Fruit fly (Drosophila melanogaster): ENCODE data around the gene CG4230.

CG4230 gene

dm6 chr2L:5145247-5146197 lies 49.5 kb downstream of the CG4230 start (continued):
- TF ChIP-seq CG31627 (GFP tag; optimal IDR thresholded peaks at IDR 0.05) = peak; percentile 65
- TF ChIP-seq OdsH (GFP tag; optimal IDR thresholded peaks at IDR 0.05) = peak; percentile 93
- TF ChIP-seq Sox15 (GFP tag; optimal IDR thresholded peaks at IDR 0.05) = peak; percentile 76
- peak; percentile 83 for TF ChIP-seq Blimp-1 (GFP tag; optimal IDR thresholded peaks at IDR 0.05)
- peak; percentile 94 for TF ChIP-seq Gug (GFP tag; IDR thresholded peaks at IDR 0.05)
- TF ChIP-seq Hr38 (GFP tag; optimal IDR thresholded peaks at IDR 0.05) = no peak
- TF ChIP-seq Hr4 (GFP tag; optimal IDR thresholded peaks at IDR 0.05) = peak; percentile 77
- peak; percentile 91 for TF ChIP-seq CG10669 (GFP tag; optimal IDR thresholded peaks at IDR 0.05)
- TF ChIP-seq Smox (GFP tag; optimal IDR thresholded peaks at IDR 0.05) = peak; percentile 81
- peak; percentile 97 for TF ChIP-seq Eip78C (GFP tag)
- TF ChIP-seq salr (GFP tag; optimal IDR thresholded peaks at IDR 0.05) = peak; percentile 62 to 93
- TF ChIP-seq dsx (GFP tag; optimal IDR thresholded peaks at IDR 0.05; ENCODE audit: poor library complexity, severe bottlenecking) = peak; percentile 99
- peak; percentile 96 for TF ChIP-seq CG10631 (GFP tag; optimal IDR thresholded peaks at IDR 0.05)
- peak; percentile 92 for TF ChIP-seq svp (GFP tag)
- TF ChIP-seq CG15336 (GFP tag; IDR thresholded peaks at IDR 0.05) = peak; percentile 98
- peak; percentile 92 for TF ChIP-seq spab (GFP tag; optimal IDR thresholded peaks at IDR 0.05)
- peak; percentile 87 to 93 for TF ChIP-seq ss (GFP tag; optimal IDR thresholded peaks at IDR 0.05)
- peak; percentile 89 for TF ChIP-seq Met (GFP tag; optimal IDR thresholded peaks at IDR 0.05)
- peak; percentile 95 for TF ChIP-seq CG6163 (GFP tag; IDR thresholded peaks at IDR 0.05)
- TF ChIP-seq lz (GFP tag; optimal IDR thresholded peaks at IDR 0.05) = peak; percentile 82
- TF ChIP-seq Ets96B (tag; optimal IDR thresholded peaks at IDR 0.05) = peak; percentile 96
- TF ChIP-seq Eip93F (GFP tag; optimal IDR thresholded peaks at IDR 0.05) = peak; percentile 65
- peak; percentile 83 for TF ChIP-seq CG7368 (GFP tag; optimal IDR thresholded peaks at IDR 0.05)
- peak; percentile 79 for TF ChIP-seq vri (GFP tag; optimal IDR thresholded peaks at IDR 0.05)
- peak; percentile 87 for TF ChIP-seq CG9139 (GFP tag; optimal IDR thresholded peaks at IDR 0.05)
- peak; percentile 78 for TF ChIP-seq Eip75B (GFP tag; optimal IDR thresholded peaks at IDR 0.05)
- TF ChIP-seq CG11902 (GFP tag; optimal IDR thresholded peaks at IDR 0.05) = peak; percentile 77
- peak; percentile 96 for TF ChIP-seq CG8632 (GFP tag; optimal IDR thresholded peaks at IDR 0.05)
- TF ChIP-seq CG6854 (GFP tag; optimal IDR thresholded peaks at IDR 0.05) = peak; percentile 77
- TF ChIP-seq dac (GFP tag; optimal IDR thresholded peaks at IDR 0.05) = no peak
- peak; percentile 92 for TF ChIP-seq CG6808 (GFP tag; optimal IDR thresholded peaks at IDR 0.05)
- peak; percentile 84 for TF ChIP-seq fd59A (GFP tag; optimal IDR thresholded peaks at IDR 0.05)
- TF ChIP-seq CG8119 (GFP tag; IDR thresholded peaks at IDR 0.05) = peak; percentile 98
- TF ChIP-seq fd85E (GFP tag; optimal IDR thresholded peaks at IDR 0.05) = peak; percentile 53
- TF ChIP-seq acj6 (GFP tag; optimal IDR thresholded peaks at IDR 0.05) = peak; percentile 93
- TF ChIP-seq Sox14 (GFP tag; optimal IDR thresholded peaks at IDR 0.05) = peak; percentile 72
- TF ChIP-seq esn (GFP tag; optimal IDR thresholded peaks at IDR 0.05) = peak; percentile 90

- TF ChIP-seq CG6163 (GFP tag; IDR thresholded peaks at IDR 0.05) (0 out of 3 replicates have a peak, but pooled peaks have one; percentile 40), CG15336 (GFP tag; IDR thresholded peaks at IDR 0.05) (0 out of 2 replicates have a peak, but pooled peaks have one; percentile 11), CG8119 (GFP tag; IDR thresholded peaks at IDR 0.05) (0 out of 3 replicates have a peak, but pooled peaks have one; percentile 27), eg (GFP tag; IDR thresholded peaks at IDR 0.05) (0 out of 3 replicates have a peak, but pooled peaks have one; percentile 17), cyc (GFP tag; optimal IDR thresholded peaks at IDR 0.05) (no peak)
Observed at dm6 chr2L:5147188-5147855, 51.3 kb downstream of the CG4230 start.
